Fruit fly (Drosophila melanogaster) whole organism: ENCODE measurements around the gene Naa30A.

Source experiments
- CG8478 ChIP-seq: fragments of >200 bp; optimal IDR thresholded peaks from 2 replicates; lab custom pipeline; 2018; ENCODE audit warnings: inconsistent platforms
- Dll ChIP-seq: fragments of >200 bp; optimal IDR thresholded peaks from 2 replicates; lab custom pipeline; 2017
- EcR ChIP-seq, 2 experiments: fragments of >200 bp; optimal IDR thresholded peaks; 2 replicates each; lab custom pipeline; 2017; ENCODE audit warnings: missing biosample characterization in 2 of 2, missing genetic modification characterization in 2 of 2, missing genetic modification reagents in 2 of 2
- pan ChIP-seq: fragments of >200 bp; optimal IDR thresholded peaks from 2 replicates; lab custom pipeline; 2017
- psq ChIP-seq: fragments of >200 bp; optimal IDR thresholded peaks from 2 replicates; lab custom pipeline; 2017
- usp ChIP-seq: fragments of >200 bp; optimal IDR thresholded peaks from 2 replicates; lab custom pipeline; 2017; ENCODE audit warnings: missing biosample characterization, missing genetic modification characterization, mixed read lengths

dm6 chrX:1308444-1308843 lies 33.5 kb upstream of the Naa30A start:
- TF ChIP-seq pan (lab: Kevin White, UChicago) (no peak), psq (lab: Kevin White, UChicago) (no peak), EcR (GFP tag; optimal IDR thresholded peaks at IDR 0.05; lab: Kevin White, UChicago) (no peak), CG8478 (lab: Kevin White, UChicago) (no peak), usp (GFP tag; lab: Kevin White, UChicago) (no peak), Dll (lab: Kevin White, UChicago) (no peak)
